Fruit fly (Drosophila melanogaster): Measurements from ENCODE around the gene Rad9.

DNA sequence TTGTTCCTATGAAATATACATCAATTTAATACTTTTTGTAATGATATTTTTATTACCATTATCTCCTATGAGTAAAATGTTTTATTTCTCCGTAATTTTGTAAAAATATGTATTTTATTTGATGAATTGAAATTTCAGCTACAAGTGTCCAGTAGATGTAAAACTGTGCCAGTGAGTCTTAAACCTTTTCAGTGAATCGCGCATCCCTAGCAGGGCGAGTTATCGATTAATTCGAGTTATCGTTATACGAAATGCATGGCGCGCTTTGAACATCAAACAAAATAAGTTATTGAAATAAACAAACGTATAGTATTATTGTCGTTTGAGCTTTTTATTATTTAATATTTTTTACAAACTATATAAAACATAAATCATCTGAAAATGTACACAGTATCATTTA is 44.0 kb downstream of the Rad9 start:
- TF ChIP-seq pan (optimal IDR thresholded peaks at IDR 0.05) (no peak), jim (GFP tag; optimal IDR thresholded peaks at IDR 0.05) (no peak), lola (GFP tag; optimal IDR thresholded peaks at IDR 0.05) (no peak), psq (GFP tag; optimal IDR thresholded peaks at IDR 0.05) (no peak), CG9705 (GFP tag; optimal IDR thresholded peaks at IDR 0.05) (no peak), tai (GFP tag; optimal IDR thresholded peaks at IDR 0.05) (no peak), usp (GFP tag; optimal IDR thresholded peaks at IDR 0.05) (no peak)
